Fruit fly (Drosophila melanogaster): ENCODE data around the gene wnd.

The wnd gene

DNA sequence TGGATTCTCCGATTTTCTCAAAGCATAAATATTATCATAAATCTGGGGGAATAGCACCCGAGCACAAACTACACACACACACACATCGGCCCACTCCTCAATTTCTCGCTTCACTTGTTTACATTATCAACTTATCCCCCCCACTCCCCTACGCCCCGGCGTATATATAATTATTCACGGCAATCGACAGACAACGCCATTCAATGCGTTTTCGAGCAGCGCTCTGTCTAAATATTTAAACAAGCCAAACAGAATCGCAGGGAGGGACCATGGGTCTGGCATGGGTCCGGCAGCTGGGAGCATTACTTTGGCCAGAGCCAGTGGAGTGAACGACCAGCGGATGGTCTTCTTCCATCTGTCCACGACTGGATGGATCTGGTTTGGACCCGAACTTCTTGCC lies 59.9 kb downstream of the wnd start (continued):
- TF ChIP-seq CG11560 (tag; IDR thresholded peaks at IDR 0.05), result no peak
- TF ChIP-seq HLH3B (GFP tag; IDR thresholded peaks at IDR 0.05), result no peak
- TF ChIP-seq cas (GFP tag; IDR thresholded peaks at IDR 0.05), result no peak
- peak; percentile 55 for TF ChIP-seq PHDP (tag; optimal IDR thresholded peaks at IDR 0.05)
- TF ChIP-seq CG4820 (GFP tag; optimal IDR thresholded peaks at IDR 0.05), result no peak
- TF ChIP-seq CG17186 (GFP tag; optimal IDR thresholded peaks at IDR 0.05), result no peak
- peak; percentile 32 for TF ChIP-seq CG17912 (GFP tag; optimal IDR thresholded peaks at IDR 0.05)
- no peak for TF ChIP-seq Xbp1 (GFP tag; optimal IDR thresholded peaks at IDR 0.05)
- TF ChIP-seq D (optimal IDR thresholded peaks at IDR 0.05), result no peak
- TF ChIP-seq D (GFP tag; optimal IDR thresholded peaks at IDR 0.05), result peak; percentile 61
- TF ChIP-seq eyg (GFP tag; optimal IDR thresholded peaks at IDR 0.05), result peak; percentile 35
- peak; percentile 26; the same call in 1 of the 2 replicates for TF ChIP-seq CG1024 (GFP tag; IDR thresholded peaks at IDR 0.05)
- TF ChIP-seq ems (GFP tag; optimal IDR thresholded peaks at IDR 0.05), result no peak
- no peak for TF ChIP-seq Abd-B (GFP tag; optimal IDR thresholded peaks at IDR 0.05)
- TF ChIP-seq CG12942 (GFP tag; optimal IDR thresholded peaks at IDR 0.05), result no peak
- TF ChIP-seq CG16863 (GFP tag; optimal IDR thresholded peaks at IDR 0.05), result peak; percentile 17
- no peak for TF ChIP-seq Nf-YC (tag; optimal IDR thresholded peaks at IDR 0.05)
- TF ChIP-seq sc (optimal IDR thresholded peaks at IDR 0.05), result no peak
- TF ChIP-seq sc (GFP tag; optimal IDR thresholded peaks at IDR 0.05), result peak; percentile 12
- peak; percentile 24 for TF ChIP-seq sqz (GFP tag; optimal IDR thresholded peaks at IDR 0.05)
- no peak for TF ChIP-seq CG4617 (GFP tag; optimal IDR thresholded peaks at IDR 0.05; ENCODE audit: borderline replicate concordance)
- peak; percentile 8 for TF ChIP-seq D19A (tag; optimal IDR thresholded peaks at IDR 0.05)
- TF ChIP-seq CG34422 (GFP tag; IDR thresholded peaks at IDR 0.05), result no peak
- TF ChIP-seq CG17328 (GFP tag; IDR thresholded peaks at IDR 0.05), result no peak
- no peak for TF ChIP-seq CG4404 (GFP tag; IDR thresholded peaks at IDR 0.05)
- TF ChIP-seq odd (GFP tag; optimal IDR thresholded peaks at IDR 0.05), result peak; percentile 65
- no peak for TF ChIP-seq bigmax (GFP tag; optimal IDR thresholded peaks at IDR 0.05)
- TF ChIP-seq z (GFP tag; IDR thresholded peaks at IDR 0.05), result no peak
- TF ChIP-seq Dbx (GFP tag; IDR thresholded peaks at IDR 0.05), result no peak
- peak; percentile 81 for TF ChIP-seq ATbp (GFP tag; optimal IDR thresholded peaks at IDR 0.05)
- TF ChIP-seq CG43689 (GFP tag; IDR thresholded peaks at IDR 0.05), result no peak
- TF ChIP-seq CG5245 (GFP tag; optimal IDR thresholded peaks at IDR 0.05), result no peak
- TF ChIP-seq pita (GFP tag; optimal IDR thresholded peaks at IDR 0.05), result no peak
- no peak for TF ChIP-seq tll (GFP tag; optimal IDR thresholded peaks at IDR 0.05)
- TF ChIP-seq ewg (GFP tag; optimal IDR thresholded peaks at IDR 0.05), result no peak
- peak; percentile 5 for TF ChIP-seq kah (GFP tag; optimal IDR thresholded peaks at IDR 0.05)
- TF ChIP-seq oc (tag; optimal IDR thresholded peaks at IDR 0.05), result peak; percentile 47
- peak; percentile 22 for TF ChIP-seq Mad (GFP tag; optimal IDR thresholded peaks at IDR 0.05)
- TF ChIP-seq Lpt (GFP tag; optimal IDR thresholded peaks at IDR 0.05), result no peak
- no peak for TF ChIP-seq psq (GFP tag; optimal IDR thresholded peaks at IDR 0.05)
- TF ChIP-seq CG7963 (GFP tag; IDR thresholded peaks at IDR 0.05; ENCODE audit: partially characterized antibody), result no peak
- TF ChIP-seq HmgZ (tag; optimal IDR thresholded peaks at IDR 0.05), result no peak
- no peak for TF ChIP-seq gcm2 (GFP tag; optimal IDR thresholded peaks at IDR 0.05)
- peak; percentile 74 for TF ChIP-seq CG15601 (tag; optimal IDR thresholded peaks at IDR 0.05)
- TF ChIP-seq CG7556 (GFP tag; optimal IDR thresholded peaks at IDR 0.05), result peak; percentile 9
- no peak for TF ChIP-seq CG12744 (GFP tag; optimal IDR thresholded peaks at IDR 0.05)
- no peak for TF ChIP-seq slbo (GFP tag; IDR thresholded peaks at IDR 0.05)
- no peak for TF ChIP-seq BEAF-32 (GFP tag; optimal IDR thresholded peaks at IDR 0.05)
- TF ChIP-seq nom (GFP tag; optimal IDR thresholded peaks at IDR 0.05), result no peak
- TF ChIP-seq pho (GFP tag; optimal IDR thresholded peaks at IDR 0.05), result no peak
- TF ChIP-seq Jarid2 (GFP tag; optimal IDR thresholded peaks at IDR 0.05), result no peak
- TF ChIP-seq tna (GFP tag; IDR thresholded peaks at IDR 0.05; ENCODE audit: partially characterized antibody), result no peak

Measured in whole organism, embryonic.